Worm (Caenorhabditis elegans) whole organism, L4 larva: ENCODE measurements around the gene C06G4.6.

Experiments used
- D1046.2 ChIP-seq: fragments of 200-800 bp; sonication (Bioruptor generic); IDR thresholded peaks from 2 replicates; pipeline ENCODE4 v1.3.6; 2022; ENCODE audit warnings: missing genetic modification characterization, missing compliant biosample characterization
- F26F4.8 ChIP-seq: fragments of 200-800 bp; sonication (Bioruptor generic); conservative IDR thresholded peaks from 2 replicates; pipeline ENCODE4 v1.3.6; 2022; ENCODE audit warnings: missing genetic modification characterization, missing compliant biosample characterization
- F37D6.2 ChIP-seq: sonication (generic microtip); optimal IDR thresholded peaks from 2 replicates; lab custom pipeline; 2016; ENCODE audit warnings: mild to moderate bottlenecking, missing genetic modification characterization, missing compliant biosample characterization
- T26A8.4 ChIP-seq: fragments of 200-800 bp; sonication (Bioruptor generic); IDR thresholded peaks from 2 replicates; pipeline ENCODE4 v1.3.6; 2022; ENCODE audit warnings: missing genetic modification characterization, missing compliant biosample characterization
- Y105C5A.15 ChIP-seq: fragments of 200-800 bp; sonication (Bioruptor generic); IDR thresholded peaks from 2 replicates; pipeline ENCODE4 v1.3.6; 2022; ENCODE audit warnings: missing genetic modification characterization, missing compliant biosample characterization
- Y48G9A.11 ChIP-seq: fragments of 200-800 bp; sonication (Bioruptor generic); IDR thresholded peaks from 2 replicates; pipeline ENCODE4 v1.3.6; 2022; ENCODE audit warnings: missing genetic modification reagents, missing genetic modification characterization, missing compliant biosample characterization
- ZK546.5 ChIP-seq, 2 experiments: sonication (generic microtip); optimal IDR thresholded peaks; 2 replicates each; lab custom pipeline; 2017; ENCODE audit warnings: missing biosample characterization in 2 of 2, missing genetic modification characterization in 2 of 2
- aha-1 ChIP-seq: fragments of 150-350 bp; peaks from one replicate; lab custom pipeline; 2014; ENCODE audit warnings: missing biosample characterization, missing genetic modification characterization
- arid-1 ChIP-seq: fragments of 200-800 bp; sonication (Bioruptor generic); conservative IDR thresholded peaks from 2 replicates; pipeline ENCODE4 v1.3.6; 2022; ENCODE audit warnings: missing genetic modification reagents, missing genetic modification characterization, missing compliant biosample characterization
- ceh-44 ChIP-seq: fragments of 200-800 bp; sonication (Bioruptor generic); IDR thresholded peaks from 2 replicates; pipeline ENCODE4 v1.3.6; 2022; ENCODE audit warnings: missing genetic modification reagents, missing genetic modification characterization, missing compliant biosample characterization
- ctbp-1 ChIP-seq: fragments of 200-800 bp; sonication (Bioruptor generic); IDR thresholded peaks from 2 replicates; pipeline ENCODE4 v1.3.6; 2022; ENCODE audit warnings: missing genetic modification reagents, missing genetic modification characterization, missing compliant biosample characterization
- dmd-6 ChIP-seq: fragments of 200-800 bp; sonication (Bioruptor generic); IDR thresholded peaks from 2 replicates; pipeline ENCODE4 v1.3.6; 2022; ENCODE audit warnings: missing genetic modification reagents, missing genetic modification characterization, missing compliant biosample characterization
- dpl-1 ChIP-seq: fragments of 150-350 bp; optimal IDR thresholded peaks from 2 replicates; lab custom pipeline; 2014; ENCODE audit warnings: missing biosample characterization, missing genetic modification reagents, missing genetic modification characterization
- duxl-1 ChIP-seq: sonication (generic microtip); optimal IDR thresholded peaks from 2 replicates; lab custom pipeline; 2016; ENCODE audit warnings: mild to moderate bottlenecking, missing genetic modification characterization, moderate library complexity, missing compliant biosample characterization; ENCODE audit not compliant: poor library complexity
- dve-1 ChIP-seq: sonication (generic microtip); optimal IDR thresholded peaks from 2 replicates; lab custom pipeline; 2017; ENCODE audit warnings: antibody characterized with exemption, mild to moderate bottlenecking, missing genetic modification characterization, missing compliant biosample characterization; ENCODE audit not compliant: insufficient read depth
- egl-27 ChIP-seq: sonication (generic microtip); optimal IDR thresholded peaks from 3 replicates; lab custom pipeline; 2017; ENCODE audit warnings: missing biosample characterization, missing genetic modification reagents, missing genetic modification characterization
- egl-43 ChIP-seq: fragments of 200-800 bp; sonication (Bioruptor generic); IDR thresholded peaks from 2 replicates; pipeline ENCODE4 v1.3.6; 2022; ENCODE audit warnings: missing genetic modification reagents, missing genetic modification characterization, missing compliant biosample characterization
- fkh-10 ChIP-seq: fragments of 150-350 bp; optimal IDR thresholded peaks from 2 replicates; lab custom pipeline; 2014; ENCODE audit warnings: missing biosample characterization, missing genetic modification reagents, missing genetic modification characterization
- hlh-30 ChIP-seq: sonication (generic microtip); optimal IDR thresholded peaks from 2 replicates; lab custom pipeline; 2017; ENCODE audit warnings: antibody characterized with exemption, mild to moderate bottlenecking, missing genetic modification characterization, missing compliant biosample characterization; ENCODE audit not compliant: insufficient read depth
- lin-38 ChIP-seq: fragments of 200-800 bp; sonication (Bioruptor generic); IDR thresholded peaks from 2 replicates; pipeline ENCODE4 v1.3.6; 2022; ENCODE audit warnings: missing genetic modification reagents, missing genetic modification characterization, missing compliant biosample characterization
- mxl-3 ChIP-seq: fragments of 200-800 bp; sonication (Bioruptor generic); optimal IDR thresholded peaks from 2 replicates; lab custom pipeline; 2018; ENCODE audit warnings: mild to moderate bottlenecking, missing genetic modification characterization, missing compliant biosample characterization
- nhr-10 ChIP-seq: fragments of 150-350 bp; optimal IDR thresholded peaks from 2 replicates; lab custom pipeline; 2014; ENCODE audit warnings: missing biosample characterization, missing genetic modification characterization
- nhr-111 ChIP-seq: fragments of 200-800 bp; sonication (Bioruptor generic); optimal IDR thresholded peaks from 2 replicates; lab custom pipeline; 2018; ENCODE audit warnings: mild to moderate bottlenecking, missing genetic modification characterization, missing compliant biosample characterization
- nhr-237 ChIP-seq: sonication (generic microtip); optimal IDR thresholded peaks from 2 replicates; lab custom pipeline; 2017; ENCODE audit warnings: missing biosample characterization, missing genetic modification characterization
- nhr-28 ChIP-seq: fragments of 150-350 bp; optimal IDR thresholded peaks from 2 replicates; lab custom pipeline; 2014; ENCODE audit warnings: missing biosample characterization, missing genetic modification characterization
- nhr-41 ChIP-seq: fragments of 200-800 bp; sonication (Bioruptor generic); IDR thresholded peaks from 2 replicates; pipeline ENCODE4 v1.3.6; 2022; ENCODE audit warnings: missing genetic modification reagents, missing genetic modification characterization, missing compliant biosample characterization
- nhr-48 ChIP-seq: sonication (generic microtip); optimal IDR thresholded peaks from 2 replicates; lab custom pipeline; 2016; ENCODE audit warnings: mild to moderate bottlenecking, missing genetic modification characterization, missing compliant biosample characterization
- nhr-6 ChIP-seq: fragments of 150-350 bp; optimal IDR thresholded peaks from 2 replicates; lab custom pipeline; 2014; ENCODE audit warnings: missing biosample characterization, missing genetic modification characterization
- set-16 ChIP-seq: fragments of 200-800 bp; sonication (Bioruptor generic); IDR thresholded peaks from 2 replicates; pipeline ENCODE4 v1.3.6; 2022; ENCODE audit warnings: missing genetic modification reagents, missing genetic modification characterization, missing compliant biosample characterization
- snpc-1.2 ChIP-seq: fragments of 200-800 bp; sonication (Bioruptor generic); IDR thresholded peaks from 2 replicates; pipeline ENCODE4 v1.3.6; 2022; ENCODE audit warnings: missing genetic modification reagents, missing genetic modification characterization, missing compliant biosample characterization
- unc-39 ChIP-seq: sonication (generic microtip); optimal IDR thresholded peaks from 2 replicates; lab custom pipeline; 2017; ENCODE audit warnings: missing biosample characterization, missing genetic modification characterization
- vab-7 ChIP-seq: fragments of 200-800 bp; sonication (Bioruptor generic); IDR thresholded peaks from 2 replicates; pipeline ENCODE4 v1.3.6; 2022; ENCODE audit warnings: missing genetic modification reagents, missing genetic modification characterization, missing compliant biosample characterization
- zag-1 ChIP-seq: fragments of 150-350 bp; optimal IDR thresholded peaks from 2 replicates; lab custom pipeline; 2014; ENCODE audit warnings: missing biosample characterization, missing genetic modification characterization
- zfp-2 ChIP-seq: sonication (generic microtip); optimal IDR thresholded peaks from 2 replicates; lab custom pipeline; 2016; ENCODE audit warnings: mild to moderate bottlenecking, missing genetic modification characterization, missing compliant biosample characterization

Gene C06G4.6

ce11 chrIII:7978723-7979122 is 25.5 kb upstream of the C06G4.6 start (continued):
- TF ChIP-seq dve-1 = peak; percentile 62
- no peak for TF ChIP-seq F37D6.2 (tag; lab: Kevin White, UChicago)
- TF ChIP-seq lin-38 = no peak

ce11 chrIII:7979659-7980058 is 24.5 kb upstream of the C06G4.6 start, which contains the start of gene clp-1:
clp-1 (plus strand) TSS chrIII:7979959.
- TF ChIP-seq ctbp-1 = no peak
- TF ChIP-seq egl-43 = 0 out of 2 replicates have a peak, but pooled peaks have one; percentile 16

DNA sequence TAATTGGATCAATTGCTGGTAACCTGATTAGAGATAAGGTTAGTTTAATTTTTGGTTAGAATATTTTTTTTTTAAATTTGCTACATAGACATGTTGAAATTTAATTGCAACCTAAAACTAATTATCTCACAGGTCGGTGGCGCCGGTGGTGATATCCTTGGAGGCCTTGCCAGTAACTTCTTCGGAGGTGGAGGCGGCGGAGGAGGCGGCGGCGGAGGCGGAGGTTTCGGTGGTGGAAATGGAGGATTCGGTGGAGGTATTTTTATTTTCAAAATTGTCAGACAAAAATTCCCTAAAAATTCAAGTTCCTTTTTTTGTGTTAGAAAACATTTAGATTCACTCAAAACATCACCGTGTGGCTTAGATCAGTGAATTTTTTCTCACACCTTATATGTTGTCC is 23.0 kb upstream of the C06G4.6 start:
- TF ChIP-seq nhr-6 (tag; lab: Kevin White, UChicago) (no peak), mxl-3 (GFP tag; lab: Kevin White, UChicago) (no peak), set-16 (GFP tag; lab: Robert Waterston, UW) (peak; percentile 66)
- TF ChIP-seq, all 104 proteins: peak for 1

- no peak for TF ChIP-seq F26F4.8 (GFP tag; lab: Robert Waterston, UW)
- no peak for TF ChIP-seq nhr-41 (GFP tag; lab: Robert Waterston, UW)
- no peak for TF ChIP-seq dpl-1 (GFP tag; lab: Kevin White, UChicago)
- TF ChIP-seq D1046.2 = peak; percentile 57; the same call in 1 of the 2 replicates
- 0 out of 2 replicates have a peak, but pooled peaks have one; percentile 8 for TF ChIP-seq snpc-1.2
- TF ChIP-seq nhr-48 (tag; lab: Kevin White, UChicago) = no peak
- TF ChIP-seq aha-1 (tag; lab: Kevin White, UChicago) = peak; percentile 11
- TF ChIP-seq T26A8.4 (GFP tag; lab: Robert Waterston, UW) = no peak
- TF ChIP-seq ceh-44 (GFP tag; lab: Robert Waterston, UW) = no peak
- no peak for TF ChIP-seq zag-1 (tag; lab: Kevin White, UChicago)
- peak; percentile 64 for TF ChIP-seq set-16 (GFP tag; lab: Robert Waterston, UW)
- no peak for TF ChIP-seq egl-43
- TF ChIP-seq mxl-3 (GFP tag; lab: Kevin White, UChicago) = no peak
- TF ChIP-seq, all 104 proteins: peak for 4
These were observed 22.3 kb upstream of the C06G4.6 start for ce11 chrIII:7981938-7982337.

DNA sequence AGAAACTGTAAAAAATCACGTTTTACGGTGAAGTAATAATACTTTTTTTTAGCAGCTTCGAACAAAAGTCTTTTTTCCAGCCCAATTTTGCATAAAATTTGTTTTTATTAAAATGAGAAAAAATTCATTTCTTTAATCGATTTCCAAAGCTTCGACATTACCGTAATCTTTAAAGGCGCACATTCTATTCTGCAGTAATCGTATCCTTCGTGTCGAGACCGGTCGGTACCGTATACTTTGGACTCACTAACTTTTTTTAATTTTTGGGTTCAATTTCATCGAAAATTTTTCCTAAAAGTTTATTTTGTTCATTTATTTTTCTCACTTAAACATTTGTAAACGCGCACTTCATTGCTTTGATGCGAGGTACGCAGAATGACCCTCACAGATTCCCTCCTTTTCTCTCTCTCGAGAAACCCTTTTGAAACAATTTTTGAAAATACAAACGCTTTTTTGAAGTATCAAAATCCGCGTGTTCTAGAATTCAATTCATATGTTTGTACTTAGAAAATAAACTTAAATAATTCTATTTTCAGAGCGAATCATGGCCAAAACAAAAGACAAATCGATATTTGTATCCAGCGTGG is 17.5 kb upstream of the C06G4.6 start, which contains the start of gene hrpk-2:
TSS of gene hrpk-2 (plus strand) at position 537 of the 587 bp plus-strand sequence.
- TF ChIP-seq nhr-111 (GFP tag; lab: Kevin White, UChicago) = no peak
- TF ChIP-seq unc-39 (tag; lab: Kevin White, UChicago) = no peak
- no peak for TF ChIP-seq Y105C5A.15 (GFP tag; lab: Robert Waterston, UW)
- no peak for TF ChIP-seq nhr-28 (tag; lab: Kevin White, UChicago)

DNA sequence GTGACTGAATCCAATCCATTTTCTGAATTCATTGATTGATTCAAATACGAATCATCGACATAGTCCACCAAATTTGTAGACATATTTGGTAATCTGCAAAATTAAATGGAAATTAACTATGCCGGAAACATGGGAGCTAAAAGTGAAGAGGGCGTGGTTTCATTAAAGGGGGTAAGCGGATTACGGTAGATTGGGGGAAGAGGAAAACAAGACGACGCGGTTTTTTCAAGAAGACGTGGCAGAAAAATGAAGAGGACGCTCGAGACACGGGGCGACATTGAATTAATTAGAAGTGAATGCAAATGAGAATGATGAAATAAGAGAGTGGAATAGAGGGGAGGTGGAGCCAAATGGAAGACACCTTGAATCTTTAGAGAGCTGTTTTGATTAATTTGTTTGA is 7.8 kb upstream of the C06G4.6 start, which contains the start of gene npr-17:
TSS of gene npr-17 (minus strand) at position 101 of the 400 bp plus-strand sequence.
- TF ChIP-seq duxl-1 (tag; lab: Kevin White, UChicago) (no peak), aha-1 (tag; lab: Kevin White, UChicago) (peak; percentile 50), ZK546.5 (tag; optimal IDR thresholded peaks at IDR 0.05; lab: Kevin White, UChicago) (no peak)
- TF ChIP-seq, all 104 proteins: peak for 1

DNA sequence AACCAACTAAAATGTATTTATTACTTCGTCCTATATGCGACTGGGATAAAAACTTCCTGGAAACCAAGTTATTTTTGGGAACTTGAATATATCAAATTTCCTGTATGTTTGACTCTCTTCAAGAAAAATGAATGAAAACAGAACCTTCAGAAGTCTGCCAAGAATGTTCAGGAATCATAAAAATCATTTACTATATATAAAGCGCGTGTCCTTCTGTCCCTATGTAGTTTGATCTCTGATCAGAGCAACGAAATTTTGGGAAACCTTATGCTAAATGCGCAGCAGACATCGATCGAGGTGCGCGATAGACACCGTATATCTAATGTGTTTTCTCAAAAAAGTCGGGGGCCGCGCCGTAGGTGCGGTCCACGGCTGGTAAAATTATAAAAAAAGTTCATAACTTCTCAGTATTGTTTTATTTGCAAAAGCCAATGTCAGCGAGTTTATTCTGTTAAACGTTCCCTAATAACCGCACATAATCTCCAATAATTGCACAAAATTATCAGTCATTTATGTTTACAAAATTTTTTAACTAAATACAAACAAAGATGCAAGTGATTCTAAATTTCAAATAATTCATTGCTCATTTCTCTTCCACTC is 6.6 kb upstream of the C06G4.6 start:
- TF ChIP-seq unc-39 (tag; lab: Kevin White, UChicago) (no peak), vab-7 (GFP tag; lab: Robert Waterston, UW) (no peak), Y48G9A.11 (GFP tag; lab: Robert Waterston, UW) (no peak), duxl-1 (tag; lab: Kevin White, UChicago) (no peak), dmd-6 (GFP tag; lab: Robert Waterston, UW) (no peak), egl-27 (tag; lab: Kevin White, UChicago) (no peak), fkh-10 (GFP tag; lab: Kevin White, UChicago) (no peak), nhr-237 (tag; lab: Kevin White, UChicago) (no peak), nhr-10 (no peak), hlh-30 (tag; lab: Kevin White, UChicago) (no peak), zfp-2 (tag; lab: Kevin White, UChicago) (no peak), arid-1 (GFP tag; lab: Robert Waterston, UW) (no peak)
